Fruit fly (Drosophila melanogaster): ENCODE measurements around the gene Smn.
A peak's percentile ranks its signal among the peaks of the same experiment; 100 is the strongest.

The Smn gene

DNA sequence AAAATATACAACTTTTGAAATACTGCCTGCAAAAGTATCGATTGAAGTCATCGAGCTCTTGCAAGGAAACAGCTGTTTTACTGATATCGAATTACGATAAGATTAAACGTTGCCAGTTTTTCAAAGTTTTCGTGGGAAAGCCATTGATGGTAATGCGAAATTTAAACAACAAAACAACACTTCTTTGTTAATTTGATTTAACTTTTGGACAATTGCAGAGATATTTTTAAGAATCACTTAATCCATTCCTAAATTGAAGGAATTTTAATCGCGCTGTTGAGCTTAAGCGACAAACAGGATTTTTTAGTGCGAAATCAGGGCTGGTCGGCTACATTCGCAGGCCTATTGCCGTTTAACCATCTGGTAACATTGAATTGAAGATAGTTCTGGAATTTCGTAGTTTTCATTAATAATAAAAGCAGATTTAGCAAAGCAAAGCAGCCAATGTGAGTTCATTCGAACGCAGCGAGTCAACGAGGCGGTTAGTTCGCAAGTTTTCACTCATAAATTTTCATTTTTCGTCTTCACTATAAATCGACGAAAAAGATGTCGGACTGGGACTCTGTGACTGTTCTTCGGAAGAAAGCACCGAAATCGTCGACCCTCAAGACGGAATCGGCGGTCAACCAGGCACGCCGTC, 6.9 kb downstream of the Smn start, which contains the start of gene mbf1 (continued):
- TF ChIP-seq pnt (GFP tag; optimal IDR thresholded peaks at IDR 0.05) (peak; percentile 22), CG12104 (GFP tag; optimal IDR thresholded peaks at IDR 0.05) (peak; percentile 31), ac (GFP tag; optimal IDR thresholded peaks at IDR 0.05) (no peak), CG11504 (tag; optimal IDR thresholded peaks at IDR 0.05) (peak; percentile 27), CG9437 (GFP tag; optimal IDR thresholded peaks at IDR 0.05) (peak; percentile 62), vnd (GFP tag; IDR thresholded peaks at IDR 0.05; ENCODE audit: partially characterized antibody) (no peak), CG17359 (tag; optimal IDR thresholded peaks at IDR 0.05) (no peak), CG2199 (GFP tag; IDR thresholded peaks at IDR 0.05) (no peak), peb (GFP tag; IDR thresholded peaks at IDR 0.05) (no peak), Antp (GFP tag; optimal IDR thresholded peaks at IDR 0.05) (no peak), CG13296 (GFP tag; optimal IDR thresholded peaks at IDR 0.05) (no peak), Deaf1 (tag; optimal IDR thresholded peaks at IDR 0.05) (peak; percentile 10), corto (GFP tag; optimal IDR thresholded peaks at IDR 0.05) (no peak), CG10267 (tag; optimal IDR thresholded peaks at IDR 0.05) (peak; percentile 48), gsb-n (tag; optimal IDR thresholded peaks at IDR 0.05) (no peak), lov (optimal IDR thresholded peaks at IDR 0.05) (no peak), lov (GFP tag; IDR thresholded peaks at IDR 0.05) (no peak), Doc2 (GFP tag; IDR thresholded peaks at IDR 0.05) (no peak), CG17568 (GFP tag; optimal IDR thresholded peaks at IDR 0.05) (peak; percentile 22), CG4360 (GFP tag; IDR thresholded peaks at IDR 0.05) (no peak), tll (GFP tag; optimal IDR thresholded peaks at IDR 0.05) (peak in 1 of 2 experiments; percentile 16), fru (optimal IDR thresholded peaks at IDR 0.05) (no peak), maf-S (GFP tag; optimal IDR thresholded peaks at IDR 0.05) (no peak), mld (GFP tag; IDR thresholded peaks at IDR 0.05; ENCODE audit: partially characterized antibody) (0 out of 3 replicates have a peak, but pooled peaks have one; percentile 13), Aef1 (GFP tag; IDR thresholded peaks at IDR 0.05) (no peak), CG4854 (GFP tag; optimal IDR thresholded peaks at IDR 0.05) (peak; percentile 12), row (GFP tag; IDR thresholded peaks at IDR 0.05) (peak; percentile 39; the same call in 2 of the 3 replicates), Kr (GFP tag; optimal IDR thresholded peaks at IDR 0.05) (no peak), HLH54F (GFP tag; optimal IDR thresholded peaks at IDR 0.05) (no peak), CG11695 (GFP tag; IDR thresholded peaks at IDR 0.05) (no peak), CG7928 (GFP tag; optimal IDR thresholded peaks at IDR 0.05) (peak; percentile 19), gt (GFP tag; IDR thresholded peaks at IDR 0.05) (no peak), salm (tag; optimal IDR thresholded peaks at IDR 0.05) (no peak), Gsc (GFP tag; IDR thresholded peaks at IDR 0.05) (no peak), slbo (GFP tag; IDR thresholded peaks at IDR 0.05) (no peak), hth (optimal IDR thresholded peaks at IDR 0.05) (no peak), unpg (GFP tag; optimal IDR thresholded peaks at IDR 0.05) (peak; percentile 14), Opbp (GFP tag; IDR thresholded peaks at IDR 0.05; ENCODE audit: partially characterized antibody) (no peak), chif (GFP tag; optimal IDR thresholded peaks at IDR 0.05) (peak in 1 of 2 experiments; percentile 8), CG13123 (GFP tag; optimal IDR thresholded peaks at IDR 0.05) (no peak), rib (GFP tag; IDR thresholded peaks at IDR 0.05) (no peak), Hsf (GFP tag; optimal IDR thresholded peaks at IDR 0.05) (peak; percentile 43), CG12391 (tag; optimal IDR thresholded peaks at IDR 0.05) (peak; percentile 48), CG15514 (GFP tag; optimal IDR thresholded peaks at IDR 0.05) (peak; percentile 63), CG8944 (GFP tag; optimal IDR thresholded peaks at IDR 0.05) (no peak), Hr78 (GFP tag; optimal IDR thresholded peaks at IDR 0.05) (no peak), YL-1 (GFP tag; optimal IDR thresholded peaks at IDR 0.05) (peak; percentile 91), Pdp1 (GFP tag; optimal IDR thresholded peaks at IDR 0.05) (peak in 1 of 2 experiments; percentile 39), slou (GFP tag; optimal IDR thresholded peaks at IDR 0.05) (no peak), CG12659 (GFP tag; optimal IDR thresholded peaks at IDR 0.05) (peak; percentile 80)

All from whole organism, embryonic.